Worm (Caenorhabditis elegans): ENCODE results near the gene ymel-1.

DNA sequence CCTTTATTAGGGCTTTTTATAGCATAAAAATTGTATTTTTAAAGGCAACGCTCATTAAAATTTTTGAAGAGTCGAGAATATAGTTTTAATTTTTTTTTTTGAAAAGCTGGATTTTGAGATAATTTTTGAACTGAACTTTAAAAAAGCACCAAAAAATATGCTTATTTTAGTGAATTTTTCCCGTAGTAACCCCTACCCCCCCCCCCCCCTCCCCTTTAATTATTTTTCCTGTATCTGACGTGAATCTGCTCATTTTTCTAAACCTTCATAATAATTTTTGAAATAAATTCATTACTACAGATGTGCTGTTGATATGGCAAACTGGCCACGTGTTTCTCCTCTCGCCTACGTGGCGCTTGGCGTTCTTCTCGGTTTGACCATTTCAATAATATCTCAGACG is 34.5 kb upstream of the ymel-1 start, which contains the start of gene C38H2.2:
- no peak for TF ChIP-seq dao-5 (tag; optimal IDR thresholded peaks at IDR 0.05)
- no peak for TF ChIP-seq him-1 (tag; optimal IDR thresholded peaks at IDR 0.05)
- TF ChIP-seq W03F9.2 (tag; optimal IDR thresholded peaks at IDR 0.05) = no peak
